Fruit fly (Drosophila melanogaster) whole organism, embryonic: Measurements from ENCODE around the gene corto.
A peak's percentile ranks its signal among the peaks of the same experiment; 100 is the strongest.

Experiments used
- Abd-B ChIP-seq: fragments of 200-800 bp; sonication (Bioruptor generic); optimal IDR thresholded peaks from 2 replicates; lab custom pipeline; 2018; ENCODE audit warnings: missing biosample characterization, mild to moderate bottlenecking, missing genetic modification characterization, moderate library complexity
- Ada2b ChIP-seq: fragments of 200-800 bp; sonication (Bioruptor generic); IDR thresholded peaks from 2 replicates; pipeline ENCODE4 v1.3.6; 2022; ENCODE audit warnings: missing biosample characterization, missing genetic modification characterization
- Bdp1 ChIP-seq: fragments of 200-800 bp; sonication (Bioruptor generic); optimal IDR thresholded peaks from 3 replicates; lab custom pipeline; 2016; ENCODE audit warnings: missing biosample characterization, missing genetic modification characterization
- CG10462 ChIP-seq: fragments of 200-800 bp; sonication (Bioruptor generic); optimal IDR thresholded peaks from 2 replicates; lab custom pipeline; 2016; ENCODE audit warnings: missing biosample characterization, missing genetic modification characterization
- CG11247 ChIP-seq: fragments of 200-800 bp; sonication (Bioruptor generic); IDR thresholded peaks from 2 replicates; pipeline ENCODE4 v1.3.6; 2022; ENCODE audit warnings: missing biosample characterization, missing genetic modification characterization
- CG11560 ChIP-seq: fragments of 200-800 bp; sonication (Bioruptor generic); IDR thresholded peaks from 3 replicates; pipeline ENCODE4 v1.3.6; 2022; ENCODE audit warnings: missing biosample characterization, missing genetic modification characterization
- CG12155 ChIP-seq: fragments of 200-800 bp; sonication (Bioruptor generic); optimal IDR thresholded peaks from 3 replicates; lab custom pipeline; 2016; ENCODE audit warnings: missing biosample characterization, missing genetic modification characterization
- CG12236 ChIP-seq: fragments of 200-800 bp; sonication (Bioruptor generic); optimal IDR thresholded peaks from 2 replicates; lab custom pipeline; 2016; ENCODE audit warnings: missing biosample characterization, missing genetic modification characterization
- CG14710 ChIP-seq: fragments of 200-800 bp; sonication (Bioruptor generic); optimal IDR thresholded peaks from 3 replicates; lab custom pipeline; 2019; ENCODE audit warnings: missing biosample characterization, mild to moderate bottlenecking, missing genetic modification characterization, moderate library complexity
- CG15601 ChIP-seq: fragments of 200-800 bp; sonication (Bioruptor generic); optimal IDR thresholded peaks from 3 replicates; lab custom pipeline; 2019; ENCODE audit warnings: missing biosample characterization, mild to moderate bottlenecking, missing genetic modification characterization, moderate library complexity
- CG17359 ChIP-seq: fragments of 200-800 bp; sonication (Bioruptor generic); optimal IDR thresholded peaks from 3 replicates; lab custom pipeline; 2018; ENCODE audit warnings: missing biosample characterization, mild to moderate bottlenecking, missing genetic modification characterization, moderate library complexity
- CG17829 ChIP-seq: fragments of 200-800 bp; optimal IDR thresholded peaks from 2 replicates; lab custom pipeline; 2019; ENCODE audit warnings: missing biosample characterization, mild to moderate bottlenecking, missing genetic modification characterization, moderate library complexity
- CG1832 ChIP-seq: fragments of 200-800 bp; sonication (Bioruptor generic); optimal IDR thresholded peaks from 2 replicates; lab custom pipeline; 2017; ENCODE audit warnings: missing biosample characterization, mild to moderate bottlenecking, missing genetic modification characterization, inconsistent platforms
- CG33213 ChIP-seq: fragments of 200-800 bp; sonication (Bioruptor generic); optimal IDR thresholded peaks from 3 replicates; lab custom pipeline; 2016; ENCODE audit warnings: missing biosample characterization, missing genetic modification characterization
- CG4328 ChIP-seq: fragments of 200-800 bp; sonication (Bioruptor generic); optimal IDR thresholded peaks from 3 replicates; lab custom pipeline; 2017; ENCODE audit warnings: missing biosample characterization, missing genetic modification reagents, missing genetic modification characterization
- CG5180 ChIP-seq: fragments of 200-800 bp; sonication (Bioruptor generic); optimal IDR thresholded peaks from 3 replicates; lab custom pipeline; 2017; ENCODE audit warnings: missing biosample characterization, missing genetic modification characterization, mild to moderate bottlenecking, moderate library complexity, missing genetic modification reagents
- CG6813 ChIP-seq: fragments of 200-800 bp; sonication (Bioruptor generic); optimal IDR thresholded peaks from 2 replicates; lab custom pipeline; 2017; ENCODE audit warnings: missing biosample characterization, missing genetic modification characterization, mild to moderate bottlenecking, moderate library complexity, missing genetic modification reagents
- CG9797 ChIP-seq: fragments of 200-800 bp; sonication (Bioruptor generic); optimal IDR thresholded peaks from 3 replicates; lab custom pipeline; 2018; ENCODE audit warnings: missing biosample characterization, mild to moderate bottlenecking, missing genetic modification characterization
- CG9817 ChIP-seq: fragments of 200-800 bp; sonication (Bioruptor generic); optimal IDR thresholded peaks from 2 replicates; lab custom pipeline; 2018; ENCODE audit warnings: missing biosample characterization, mild to moderate bottlenecking, missing genetic modification characterization, moderate library complexity
- Dbx ChIP-seq: fragments of 200-800 bp; sonication (Bioruptor generic); IDR thresholded peaks from 3 replicates; pipeline ENCODE4 v1.3.6; 2022; ENCODE audit warnings: missing biosample characterization, missing genetic modification characterization
- Dfd ChIP-seq, 2 experiments: fragments of >200 bp; optimal IDR thresholded peaks; 2 replicates each; lab custom pipeline; 2017; ENCODE audit warnings: missing biosample characterization in 2 of 2, missing genetic modification characterization in 2 of 2
- Dip2 ChIP-seq: fragments of 200-800 bp; sonication (Bioruptor generic); IDR thresholded peaks from 2 replicates; pipeline ENCODE4 v1.3.6; 2022; ENCODE audit warnings: missing biosample characterization, missing genetic modification characterization
- Ets97D ChIP-seq: fragments of 200-800 bp; sonication (Bioruptor generic); optimal IDR thresholded peaks from 3 replicates; lab custom pipeline; 2016; ENCODE audit warnings: missing biosample characterization, missing genetic modification characterization
- Fer1 ChIP-seq: fragments of 200-800 bp; sonication (Bioruptor generic); optimal IDR thresholded peaks from 2 replicates; lab custom pipeline; 2017; ENCODE audit warnings: missing biosample characterization, mild to moderate bottlenecking, missing genetic modification characterization
- GATAe ChIP-seq: fragments of 200-800 bp; sonication (Bioruptor generic); conservative IDR thresholded peaks from 2 replicates; pipeline ENCODE4 v1.3.6; 2022; ENCODE audit warnings: missing biosample characterization, missing genetic modification characterization
- HHEX ChIP-seq: fragments of 200-800 bp; sonication (Bioruptor generic); optimal IDR thresholded peaks from 3 replicates; lab custom pipeline; 2017; ENCODE audit warnings: missing biosample characterization, mild to moderate bottlenecking, missing genetic modification characterization, missing genetic modification reagents
- Hey ChIP-seq: fragments of 200-800 bp; sonication (Bioruptor generic); optimal IDR thresholded peaks from 3 replicates; lab custom pipeline; 2018; ENCODE audit warnings: missing biosample characterization, mild to moderate bottlenecking, missing genetic modification characterization
- Hr78 ChIP-seq, 2 experiments: fragments of 200-800 bp in 1 of 2; fragments of >200 bp in 1 of 2; sonication (Bioruptor generic) in 1 of 2; optimal IDR thresholded peaks; 2 replicates each; lab custom pipeline; 2017 to 2019; ENCODE audit warnings: missing biosample characterization in 2 of 2, missing genetic modification characterization in 2 of 2, mild to moderate bottlenecking in 1 of 2, moderate library complexity in 1 of 2
- NC2α ChIP-seq: fragments of 200-800 bp; sonication (Bioruptor generic); optimal IDR thresholded peaks from 2 replicates; lab custom pipeline; 2016; ENCODE audit warnings: missing biosample characterization, missing genetic modification characterization
- NC2β ChIP-seq: fragments of 200-800 bp; sonication (Bioruptor generic); optimal IDR thresholded peaks from 2 replicates; lab custom pipeline; 2016; ENCODE audit warnings: missing biosample characterization, missing genetic modification characterization
- Oli ChIP-seq: fragments of 200-800 bp; sonication (Bioruptor generic); optimal IDR thresholded peaks from 2 replicates; lab custom pipeline; 2018; ENCODE audit warnings: missing biosample characterization, mild to moderate bottlenecking, missing genetic modification characterization, moderate library complexity
- Opbp ChIP-seq: fragments of 200-800 bp; sonication (Bioruptor generic); IDR thresholded peaks from 3 replicates; pipeline ENCODE4 v1.3.6; 2022; ENCODE audit warnings: missing biosample characterization, missing genetic modification characterization; ENCODE audit not compliant: partially characterized antibody
- Sin3A ChIP-seq: fragments of >200 bp; optimal IDR thresholded peaks from 2 replicates; lab custom pipeline; 2018
- Spps ChIP-seq: fragments of 200-800 bp; sonication (Bioruptor generic); optimal IDR thresholded peaks from 2 replicates; lab custom pipeline; 2018; ENCODE audit warnings: missing biosample characterization, mild to moderate bottlenecking, missing genetic modification characterization
- bowl ChIP-seq: fragments of 200-800 bp; sonication (Bioruptor generic); IDR thresholded peaks from 2 replicates; pipeline ENCODE4 v1.3.6; 2022; ENCODE audit warnings: missing biosample characterization, missing genetic modification characterization
- chn ChIP-seq: fragments of 200-800 bp; sonication (Bioruptor generic); optimal IDR thresholded peaks from 2 replicates; lab custom pipeline; 2016; ENCODE audit warnings: missing biosample characterization, missing genetic modification characterization
- crol ChIP-seq: fragments of 200-800 bp; sonication (Bioruptor generic); IDR thresholded peaks from 2 replicates; pipeline ENCODE4 v1.3.6; 2022; ENCODE audit warnings: missing biosample characterization, missing genetic modification characterization
- dati ChIP-seq: fragments of 200-800 bp; sonication (Bioruptor generic); IDR thresholded peaks from 2 replicates; pipeline ENCODE4 v1.3.6; 2022; ENCODE audit warnings: missing biosample characterization, missing genetic modification characterization
- dysf ChIP-seq: fragments of 200-800 bp; sonication (Bioruptor generic); IDR thresholded peaks from 3 replicates; pipeline ENCODE4 v1.3.6; 2022; ENCODE audit warnings: missing biosample characterization, missing genetic modification characterization
- ftz-f1 ChIP-seq: fragments of 200-800 bp; sonication (Bioruptor generic); optimal IDR thresholded peaks from 2 replicates; lab custom pipeline; 2016; ENCODE audit warnings: missing biosample characterization, missing genetic modification characterization
- jigr1 ChIP-seq: fragments of 200-800 bp; sonication (Bioruptor generic); IDR thresholded peaks from 3 replicates; pipeline ENCODE4 v1.3.6; 2022; ENCODE audit warnings: missing biosample characterization, missing genetic modification characterization
- kni ChIP-seq: fragments of 200-800 bp; sonication (Bioruptor generic); optimal IDR thresholded peaks from 3 replicates; lab custom pipeline; 2017; ENCODE audit warnings: mild to moderate bottlenecking, missing biosample characterization, missing genetic modification reagents, missing genetic modification characterization
- lab ChIP-seq: fragments of 200-800 bp; sonication (Bioruptor generic); optimal IDR thresholded peaks from 3 replicates; lab custom pipeline; 2017; ENCODE audit warnings: missing biosample characterization, missing genetic modification characterization, mild to moderate bottlenecking, moderate library complexity, missing genetic modification reagents
- lbe ChIP-seq: fragments of 200-800 bp; sonication (Bioruptor generic); optimal IDR thresholded peaks from 2 replicates; lab custom pipeline; 2016; ENCODE audit warnings: missing biosample characterization, mild to moderate bottlenecking, missing genetic modification characterization
- maf-S ChIP-seq: fragments of 200-800 bp; sonication (Bioruptor generic); optimal IDR thresholded peaks from 2 replicates; lab custom pipeline; 2016; ENCODE audit warnings: missing biosample characterization, missing genetic modification characterization
- phol ChIP-seq: fragments of 200-800 bp; sonication (Bioruptor generic); optimal IDR thresholded peaks from 3 replicates; lab custom pipeline; 2018; ENCODE audit warnings: missing biosample characterization, mild to moderate bottlenecking, missing genetic modification characterization, moderate library complexity
- pnt ChIP-seq: fragments of 200-800 bp; sonication (Bioruptor generic); optimal IDR thresholded peaks from 3 replicates; lab custom pipeline; 2016; ENCODE audit warnings: missing biosample characterization, missing genetic modification characterization
- tna ChIP-seq: fragments of 200-800 bp; sonication (Bioruptor generic); IDR thresholded peaks from 2 replicates; pipeline ENCODE4 v1.3.6; 2022; ENCODE audit warnings: missing biosample characterization, missing genetic modification characterization; ENCODE audit not compliant: partially characterized antibody
- trh ChIP-seq: fragments of 200-800 bp; sonication (Bioruptor generic); optimal IDR thresholded peaks from 2 replicates; lab custom pipeline; 2016; ENCODE audit warnings: missing biosample characterization, missing genetic modification characterization
- vfl ChIP-seq: fragments of 200-800 bp; sonication (Bioruptor generic); optimal IDR thresholded peaks from 2 replicates; lab custom pipeline; 2016; ENCODE audit warnings: missing biosample characterization, missing genetic modification characterization
- z ChIP-seq: fragments of 200-800 bp; sonication (Bioruptor generic); IDR thresholded peaks from 3 replicates; pipeline ENCODE4 v1.3.6; 2022; ENCODE audit warnings: missing biosample characterization, missing genetic modification characterization

The corto gene

dm6 chr3R:5053611-5054133, 33.2 kb downstream of the corto start (continued):
- TF ChIP-seq CG12155, result no peak
- peak; percentile 13 for TF ChIP-seq CG9817 (tag; lab: Kevin White, UChicago)
- peak; percentile 32 for TF ChIP-seq Ets97D (GFP tag; lab: Kevin White, UChicago)
- no peak for TF ChIP-seq Dip2 (GFP tag; lab: Robert Waterston, UW)
- no peak for TF ChIP-seq Dbx
- peak; percentile 54 for TF ChIP-seq pnt
- peak; percentile 75 for TF ChIP-seq CG4328
- TF ChIP-seq CG17829 (tag; lab: Kevin White, UChicago), result no peak
- TF ChIP-seq GATAe (GFP tag; lab: Robert Waterston, UW), result peak; percentile 58
- TF ChIP-seq Bdp1 (GFP tag; lab: Kevin White, UChicago), result peak; percentile 78
- TF ChIP-seq CG15601 (tag; lab: Kevin White, UChicago), result peak; percentile 95
- no peak for TF ChIP-seq Sin3A (lab: Kevin White, UChicago)
- no peak for TF ChIP-seq phol (tag; lab: Kevin White, UChicago)
- TF ChIP-seq Opbp (GFP tag; lab: Robert Waterston, UW), result no peak
- TF ChIP-seq Dfd (GFP tag; optimal IDR thresholded peaks at IDR 0.05; lab: Kevin White, UChicago), result no peak
- TF ChIP-seq CG1832, result no peak
- TF ChIP-seq CG10462, result peak; percentile 49
- peak; percentile 93 for TF ChIP-seq CG6813 (GFP tag; lab: Kevin White, UChicago)
- peak; percentile 79 for TF ChIP-seq trh (GFP tag; lab: Kevin White, UChicago)
- peak in 1 of 2 experiments; percentile 86 for TF ChIP-seq Hr78 (GFP tag; optimal IDR thresholded peaks at IDR 0.05; lab: Kevin White, UChicago)
- no peak for TF ChIP-seq CG11560
- no peak for TF ChIP-seq vfl (GFP tag; lab: Kevin White, UChicago)
- TF ChIP-seq CG12236, result peak; percentile 80
- TF ChIP-seq Ada2b, result peak; percentile 31; the same call in 1 of the 2 replicates
- TF ChIP-seq maf-S (GFP tag; lab: Kevin White, UChicago), result peak; percentile 56
- TF ChIP-seq NC2β (GFP tag; lab: Kevin White, UChicago), result peak; percentile 84
- TF ChIP-seq Spps (tag; lab: Kevin White, UChicago), result peak; percentile 75
- TF ChIP-seq Oli, result peak; percentile 19
- TF ChIP-seq tna (GFP tag; lab: Robert Waterston, UW), result no peak
- TF ChIP-seq chn, result peak; percentile 48
- TF ChIP-seq CG17359 (tag; lab: Kevin White, UChicago), result peak; percentile 82
- peak; percentile 73 for TF ChIP-seq CG5180 (GFP tag; lab: Kevin White, UChicago)
- TF ChIP-seq CG11247 (GFP tag; lab: Robert Waterston, UW), result peak; percentile 77
- peak; percentile 96 for TF ChIP-seq kni (GFP tag; lab: Kevin White, UChicago)
- no peak for TF ChIP-seq jigr1
- peak; percentile 75 for TF ChIP-seq z
- TF ChIP-seq CG33213 (GFP tag; lab: Kevin White, UChicago), result peak; percentile 85
- peak; percentile 75 for TF ChIP-seq NC2α
- peak; percentile 25 for TF ChIP-seq Abd-B (GFP tag; lab: Kevin White, UChicago)
- TF ChIP-seq dysf, result no peak; the same call in 2 of the 3 replicates
- peak; percentile 75 for TF ChIP-seq HHEX (GFP tag; lab: Kevin White, UChicago)
- no peak for TF ChIP-seq lbe (GFP tag; lab: Kevin White, UChicago)
- peak; percentile 80 for TF ChIP-seq Fer1 (GFP tag; lab: Kevin White, UChicago)
- TF ChIP-seq lab (GFP tag; lab: Kevin White, UChicago), result peak; percentile 91
- TF ChIP-seq bowl, result peak; percentile 65; the same call in 1 of the 2 replicates
- peak; percentile 68 for TF ChIP-seq Hey
- TF ChIP-seq crol (GFP tag; lab: Robert Waterston, UW), result peak; percentile 71
- peak; percentile 82 for TF ChIP-seq CG14710 (tag; lab: Kevin White, UChicago)
- no peak for TF ChIP-seq dati (GFP tag; lab: Robert Waterston, UW)
- TF ChIP-seq ftz-f1, result peak; percentile 44
- peak; percentile 48 for TF ChIP-seq CG9797 (GFP tag; lab: Kevin White, UChicago)
